Worm (Caenorhabditis elegans): Measurements from ENCODE around the gene his-3.

his-3 gene

DNA sequence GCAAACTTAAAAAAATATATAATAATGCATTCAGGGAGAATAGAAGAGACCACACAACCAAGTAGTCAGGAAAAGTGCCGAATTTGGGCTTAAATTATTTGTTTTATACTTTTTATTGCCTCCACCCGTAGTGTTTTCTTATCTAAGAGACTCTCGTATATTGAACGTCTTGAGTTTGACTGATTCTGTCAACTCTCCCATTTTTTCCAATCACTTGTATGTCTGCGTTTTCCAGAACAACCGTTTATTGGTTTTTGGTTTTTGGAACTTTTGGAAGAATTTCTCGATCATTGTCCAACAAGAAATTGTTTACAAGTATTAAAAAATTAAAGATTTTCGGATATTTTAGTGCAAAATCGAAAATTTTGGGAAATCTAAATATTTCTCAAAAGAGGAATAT, 3.1 kb downstream of the his-3 start:
- TF ChIP-seq blmp-1 (tag; optimal IDR thresholded peaks at IDR 0.05) (no peak), cnd-1 (tag; optimal IDR thresholded peaks at IDR 0.05) (no peak), zip-8 (tag; optimal IDR thresholded peaks at IDR 0.05) (no peak), mep-1 (tag; optimal IDR thresholded peaks at IDR 0.05) (no peak), ceh-39 (tag; optimal IDR thresholded peaks at IDR 0.05) (no peak)

DNA sequence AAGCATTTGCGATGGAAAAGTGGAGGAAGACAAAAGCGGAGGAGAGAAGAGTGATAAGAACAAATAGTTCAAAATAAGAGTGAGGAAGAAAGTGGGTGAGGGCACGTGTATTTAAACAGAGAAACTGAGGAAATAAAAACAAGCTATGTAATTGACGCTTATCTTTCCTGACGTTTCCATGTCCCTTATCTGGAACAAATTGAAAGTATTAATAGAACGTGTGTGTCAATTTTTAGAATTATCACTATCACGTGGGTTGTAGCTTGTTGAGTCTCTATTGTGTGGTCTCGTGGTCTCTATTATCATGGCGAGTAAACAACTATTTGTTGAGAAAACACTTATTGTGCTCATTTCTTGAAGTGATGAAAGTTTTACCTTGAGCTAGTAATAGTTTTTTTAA, 5.2 kb downstream of the his-3 start, which contains the start of gene T10C6.15:
TSS of gene T10C6.15 (minus strand) at position 104 of the 400 bp plus-strand sequence.
- no peak for TF ChIP-seq cnd-1 (tag; optimal IDR thresholded peaks at IDR 0.05)
- no peak for TF ChIP-seq tbx-8 (GFP tag; optimal IDR thresholded peaks at IDR 0.05)
- TF ChIP-seq drap-1 (GFP tag; optimal IDR thresholded peaks at IDR 0.05): no peak
- no peak for TF ChIP-seq unc-39 (tag; optimal IDR thresholded peaks at IDR 0.05)
- no peak for TF ChIP-seq mep-1 (tag; optimal IDR thresholded peaks at IDR 0.05)
- no peak for TF ChIP-seq lin-13 (tag; optimal IDR thresholded peaks at IDR 0.05)
- TF ChIP-seq bed-3 (GFP tag; optimal IDR thresholded peaks at IDR 0.05): no peak
- TF ChIP-seq snpc-4 (tag; optimal IDR thresholded peaks at IDR 0.05): no peak
- no peak for TF ChIP-seq sem-2 (GFP tag; optimal IDR thresholded peaks at IDR 0.05)
- TF ChIP-seq ceh-83 (GFP tag; optimal IDR thresholded peaks at IDR 0.05): no peak
- TF ChIP-seq lsy-2 (tag; optimal IDR thresholded peaks at IDR 0.05): no peak
- no peak for TF ChIP-seq ztf-11 (tag; optimal IDR thresholded peaks at IDR 0.05)
- no peak for TF ChIP-seq nhr-76 (tag; optimal IDR thresholded peaks at IDR 0.05)
- TF ChIP-seq nhr-2 (tag; optimal IDR thresholded peaks at IDR 0.05): no peak

DNA sequence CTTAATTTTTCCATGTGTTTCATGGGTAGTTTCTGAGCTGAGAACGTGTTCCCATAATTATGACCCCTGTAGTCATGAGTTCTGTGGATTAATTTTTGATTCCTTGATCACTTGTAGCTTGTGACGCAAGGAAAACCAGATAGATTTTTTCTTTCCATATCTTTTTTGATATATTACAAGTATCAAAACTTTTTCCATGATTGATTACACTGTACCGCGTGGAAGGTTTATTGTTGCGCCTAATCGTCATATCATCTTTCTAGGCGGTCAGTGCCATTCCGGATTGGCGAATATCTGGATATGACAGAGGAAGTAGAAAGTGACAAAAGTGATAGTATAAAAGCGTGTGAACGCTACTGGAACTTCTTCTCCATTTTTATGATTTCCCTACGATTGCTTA, 6.0 kb downstream of the his-3 start, which contains the start of gene ZK285.2:
TSS of gene ZK285.2 (plus strand) at position 301 of the 400 bp plus-strand sequence.
- TF ChIP-seq snpc-4 (tag; optimal IDR thresholded peaks at IDR 0.05) (no peak), lin-32 (GFP tag; optimal IDR thresholded peaks at IDR 0.05) (no peak), nhr-76 (tag; optimal IDR thresholded peaks at IDR 0.05) (no peak), mep-1 (tag; optimal IDR thresholded peaks at IDR 0.05) (no peak), ces-1 (GFP tag; optimal IDR thresholded peaks at IDR 0.05) (no peak), ceh-83 (GFP tag; optimal IDR thresholded peaks at IDR 0.05) (no peak), cnd-1 (tag; optimal IDR thresholded peaks at IDR 0.05) (no peak), elt-1 (tag; optimal IDR thresholded peaks at IDR 0.05; ENCODE audit: borderline replicate concordance, insufficient read depth) (no peak), lsy-2 (tag; optimal IDR thresholded peaks at IDR 0.05) (no peak), nhr-237 (tag; optimal IDR thresholded peaks at IDR 0.05) (no peak), ham-2 (GFP tag; optimal IDR thresholded peaks at IDR 0.05) (no peak), drap-1 (GFP tag; optimal IDR thresholded peaks at IDR 0.05) (no peak), nhr-2 (tag; optimal IDR thresholded peaks at IDR 0.05) (no peak), ceh-39 (tag; optimal IDR thresholded peaks at IDR 0.05) (no peak), unc-120 (tag; optimal IDR thresholded peaks at IDR 0.05; ENCODE audit: poor library complexity, severe bottlenecking) (no peak), sptf-1 (tag; optimal IDR thresholded peaks at IDR 0.05) (no peak), hlh-1 (tag; optimal IDR thresholded peaks at IDR 0.05) (no peak)

DNA sequence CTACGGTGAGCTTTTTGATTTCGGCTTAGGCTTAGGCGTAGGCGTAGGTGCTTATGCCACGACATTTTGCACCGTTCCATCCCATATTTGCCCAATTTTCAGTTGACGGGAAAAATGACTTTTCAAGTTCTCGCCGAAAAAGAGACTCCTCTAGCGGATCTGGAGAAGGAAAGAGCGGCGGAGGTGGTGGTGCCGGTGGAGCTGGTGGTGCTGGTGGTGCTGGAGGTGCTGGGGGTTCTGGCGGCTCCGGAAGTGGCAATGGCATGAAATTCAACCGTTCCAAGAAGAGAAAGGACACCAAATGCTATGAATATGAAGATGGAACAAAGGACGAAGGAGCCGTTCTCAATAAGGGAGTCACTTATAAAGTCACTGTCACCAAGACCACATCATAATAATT, 6.4 kb downstream of the his-3 start:
- no peak for TF ChIP-seq drap-1 (GFP tag; optimal IDR thresholded peaks at IDR 0.05)
- no peak for TF ChIP-seq nhr-237 (tag; optimal IDR thresholded peaks at IDR 0.05)
- no peak for TF ChIP-seq M03D4.4 (tag; optimal IDR thresholded peaks at IDR 0.05)
- TF ChIP-seq snpc-4 (tag; optimal IDR thresholded peaks at IDR 0.05): no peak
- no peak for TF ChIP-seq ceh-39 (tag; optimal IDR thresholded peaks at IDR 0.05)
- no peak for TF ChIP-seq mep-1 (tag; optimal IDR thresholded peaks at IDR 0.05)
- no peak for TF ChIP-seq elt-3 (tag; optimal IDR thresholded peaks at IDR 0.05)
- no peak for TF ChIP-seq tbx-8 (GFP tag; optimal IDR thresholded peaks at IDR 0.05)
- no peak for TF ChIP-seq sem-2 (GFP tag; optimal IDR thresholded peaks at IDR 0.05)
- no peak for TF ChIP-seq sptf-1 (tag; optimal IDR thresholded peaks at IDR 0.05)
- TF ChIP-seq ceh-43 (GFP tag; optimal IDR thresholded peaks at IDR 0.05): no peak
- TF ChIP-seq cnd-1 (tag; optimal IDR thresholded peaks at IDR 0.05): no peak

DNA sequence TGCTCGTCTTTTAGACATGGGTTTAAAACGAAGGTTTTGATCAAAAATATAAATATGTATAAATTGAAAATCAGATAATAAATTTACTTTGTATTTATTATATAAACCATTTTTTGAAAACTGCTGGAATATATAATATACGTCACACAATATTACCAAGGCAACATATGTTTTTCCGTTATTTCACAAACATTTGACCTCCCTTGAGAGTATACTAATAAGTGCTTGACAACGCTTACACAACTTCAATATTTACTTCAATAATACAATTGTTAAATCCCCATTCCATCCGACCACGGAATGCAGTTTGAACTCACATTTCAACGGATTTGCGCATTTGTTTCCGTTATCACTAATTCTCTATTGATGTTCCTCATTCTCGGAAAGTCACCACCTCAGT, 6.9 kb downstream of the his-3 start, which contains the start of gene str-198:
TSS of gene str-198 (plus strand) at position 301 of the 400 bp plus-strand sequence.
- no peak for TF ChIP-seq lin-32 (GFP tag; optimal IDR thresholded peaks at IDR 0.05)
- TF ChIP-seq zip-8 (tag; optimal IDR thresholded peaks at IDR 0.05): no peak
- TF ChIP-seq nhr-28 (tag; optimal IDR thresholded peaks at IDR 0.05): no peak
- TF ChIP-seq M03D4.4 (tag; optimal IDR thresholded peaks at IDR 0.05): no peak
- TF ChIP-seq ces-1 (GFP tag; optimal IDR thresholded peaks at IDR 0.05): no peak
- no peak for TF ChIP-seq cnd-1 (tag; optimal IDR thresholded peaks at IDR 0.05)
- TF ChIP-seq pha-4 (tag; optimal IDR thresholded peaks at IDR 0.05): no peak
- TF ChIP-seq flh-1 (GFP tag; optimal IDR thresholded peaks at IDR 0.05): no peak
- TF ChIP-seq mls-2 (tag; optimal IDR thresholded peaks at IDR 0.05): no peak
- no peak for TF ChIP-seq snpc-4 (tag; optimal IDR thresholded peaks at IDR 0.05)
- TF ChIP-seq mep-1 (tag; optimal IDR thresholded peaks at IDR 0.05): no peak
- TF ChIP-seq elt-1 (tag; optimal IDR thresholded peaks at IDR 0.05; ENCODE audit: borderline replicate concordance, insufficient read depth): no peak
- TF ChIP-seq unc-120 (tag; optimal IDR thresholded peaks at IDR 0.05; ENCODE audit: poor library complexity, severe bottlenecking): no peak
- TF ChIP-seq ztf-11 (tag; optimal IDR thresholded peaks at IDR 0.05): no peak
- TF ChIP-seq nhr-237 (tag; optimal IDR thresholded peaks at IDR 0.05): no peak
- no peak for TF ChIP-seq blmp-1 (tag; optimal IDR thresholded peaks at IDR 0.05)
- no peak for TF ChIP-seq hlh-1 (tag; optimal IDR thresholded peaks at IDR 0.05)
- TF ChIP-seq lsy-2 (tag; optimal IDR thresholded peaks at IDR 0.05): no peak
- TF ChIP-seq unc-39 (tag; optimal IDR thresholded peaks at IDR 0.05): no peak
- no peak for TF ChIP-seq sem-2 (GFP tag; optimal IDR thresholded peaks at IDR 0.05)
